Worm (Caenorhabditis elegans) whole organism, L3 larva: ENCODE measurements around the gene dnj-14.

Source experiments
- R02D3.7 ChIP-seq: fragments of 150-350 bp; optimal IDR thresholded peaks from 2 replicates; lab custom pipeline; 2014; ENCODE audit warnings: missing biosample characterization, missing genetic modification characterization
- ceh-9 ChIP-seq: sonication (generic microtip); optimal IDR thresholded peaks from 2 replicates; lab custom pipeline; 2018; ENCODE audit warnings: missing biosample characterization, missing genetic modification characterization
- hmg-11 ChIP-seq: sonication (generic microtip); optimal IDR thresholded peaks from 2 replicates; lab custom pipeline; 2016; ENCODE audit warnings: missing genetic modification characterization, missing compliant biosample characterization
- jun-1 ChIP-seq: fragments of 150-350 bp; optimal IDR thresholded peaks from 2 replicates; lab custom pipeline; 2014; ENCODE audit warnings: missing biosample characterization, missing genetic modification reagents, missing genetic modification characterization
- nhr-67 ChIP-seq: fragments of 150-350 bp; optimal IDR thresholded peaks from 2 replicates; lab custom pipeline; 2014; ENCODE audit warnings: missing biosample characterization, missing genetic modification characterization
- sea-2 ChIP-seq: fragments of 150-350 bp; sonication (generic microtip); optimal IDR thresholded peaks from 4 replicates; lab custom pipeline; 2014; ENCODE audit warnings: missing biosample characterization, missing genetic modification reagents, missing genetic modification characterization
- unc-62 ChIP-seq: fragments of 150-350 bp; sonication (generic microtip); optimal IDR thresholded peaks from 4 replicates; lab custom pipeline; 2014; ENCODE audit warnings: missing biosample characterization, missing genetic modification reagents, missing genetic modification characterization
- ztf-4 ChIP-seq: fragments of 150-350 bp; optimal IDR thresholded peaks from 2 replicates; lab custom pipeline; 2014; ENCODE audit warnings: missing biosample characterization, missing genetic modification characterization

DNA sequence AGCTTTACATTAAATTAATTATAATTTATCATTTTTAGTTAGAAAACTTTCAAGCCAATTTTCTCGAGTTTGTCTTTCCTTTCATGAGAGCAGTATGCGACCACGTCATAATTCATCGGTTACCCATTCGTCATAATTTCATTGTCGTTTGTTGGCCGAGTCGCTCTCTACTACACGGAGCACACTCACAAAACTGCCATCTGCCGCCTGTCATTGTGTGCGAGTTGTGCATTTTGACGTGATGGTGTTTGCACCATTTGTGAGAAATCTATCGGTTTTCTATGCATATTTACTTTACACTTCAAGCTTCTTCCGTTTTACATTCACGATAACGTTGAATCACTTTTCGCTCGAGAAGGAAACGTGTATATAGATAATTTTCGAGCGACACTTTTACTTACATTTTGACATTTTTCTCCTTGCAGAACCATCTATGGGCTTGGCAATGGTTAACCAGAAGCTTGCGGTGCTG is 4.8 kb downstream of the dnj-14 start, which contains the start of gene dhhc-10:
- no peak for TF ChIP-seq nhr-67 (tag; lab: Kevin White, UChicago)
- TF ChIP-seq ztf-4 (tag; lab: Kevin White, UChicago) = no peak
- peak; percentile 17 for TF ChIP-seq hmg-11
- no peak for TF ChIP-seq sea-2
- TF ChIP-seq R02D3.7 (tag; lab: Kevin White, UChicago) = no peak
- peak; percentile 61 for TF ChIP-seq jun-1
- no peak for TF ChIP-seq unc-62 (GFP tag; lab: Kevin White, UChicago)
- no peak for TF ChIP-seq ceh-9
